Worm (Caenorhabditis elegans): ENCODE measurements around the gene col-177.

DNA sequence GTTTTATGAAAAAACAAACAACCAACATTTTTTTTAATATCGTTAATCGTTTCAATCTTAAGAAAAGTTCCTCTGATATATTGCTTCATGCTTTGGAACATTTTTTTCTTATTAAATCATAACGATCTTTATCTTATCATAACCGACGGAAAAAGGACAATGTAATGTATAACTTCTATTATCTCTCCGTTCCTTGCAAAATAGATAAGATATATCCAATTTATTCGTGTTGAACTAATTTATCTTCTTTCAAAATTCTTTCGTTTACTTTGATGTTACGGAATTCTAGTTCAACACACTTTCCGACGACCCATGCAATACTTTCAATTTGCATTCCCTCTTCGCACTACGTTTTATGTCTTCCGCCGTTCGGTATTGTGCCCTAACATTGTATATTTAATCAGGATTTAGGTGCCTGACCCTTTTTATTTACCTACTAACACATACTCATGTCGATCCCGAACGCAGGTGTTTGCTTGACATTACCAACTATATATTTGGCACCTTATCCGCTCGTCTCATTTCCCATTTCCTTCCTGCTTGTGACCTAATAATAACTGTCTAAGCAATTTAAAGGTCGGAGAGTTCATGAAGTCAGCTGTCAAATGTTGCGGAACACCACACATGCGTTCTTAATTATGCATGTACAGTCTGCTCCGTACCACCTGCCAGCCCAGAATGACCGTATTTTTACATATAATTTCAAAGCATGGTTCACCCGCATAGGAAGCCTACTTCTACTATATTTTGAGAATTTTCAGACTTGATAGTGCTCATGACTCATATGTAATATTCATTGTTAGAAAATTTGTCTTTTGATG, 10.1 kb downstream of the col-177 start:
- no peak for TF ChIP-seq pha-4 (tag; optimal IDR thresholded peaks at IDR 0.05)
- peak; percentile 63 for TF ChIP-seq elt-1 (tag; optimal IDR thresholded peaks at IDR 0.05; ENCODE audit: borderline replicate concordance, insufficient read depth)
- TF ChIP-seq lsy-2 (tag; optimal IDR thresholded peaks at IDR 0.05): no peak
- no peak for TF ChIP-seq unc-62 (GFP tag; optimal IDR thresholded peaks at IDR 0.05)
- TF ChIP-seq nhr-28 (tag; optimal IDR thresholded peaks at IDR 0.05): no peak
- TF ChIP-seq nhr-12 (tag; optimal IDR thresholded peaks at IDR 0.05): no peak
- no peak for TF ChIP-seq drap-1 (GFP tag; optimal IDR thresholded peaks at IDR 0.05)
- TF ChIP-seq M03D4.4 (tag; optimal IDR thresholded peaks at IDR 0.05): no peak
